Fruit fly (Drosophila melanogaster): ENCODE results near the gene pzg.

DNA sequence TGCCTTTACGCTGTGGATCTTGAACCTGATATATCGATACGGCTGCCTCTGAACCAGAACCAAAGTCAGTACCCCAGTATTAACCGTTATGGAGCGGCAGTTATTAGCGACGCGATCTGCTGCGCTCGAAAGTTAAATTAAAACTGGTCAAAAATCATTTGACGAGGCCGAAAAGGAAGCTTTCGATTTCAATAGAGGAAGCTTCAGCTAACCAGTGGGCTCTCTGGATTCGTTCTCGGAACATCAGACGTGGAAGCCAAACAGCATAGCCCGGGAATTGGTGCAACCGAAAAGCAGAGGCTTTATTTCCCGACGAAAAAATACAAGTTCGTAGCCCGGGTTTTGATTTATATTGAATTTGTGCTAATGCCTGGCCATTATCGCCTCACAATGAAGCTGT, 6.8 kb downstream of the pzg start, which contains the start of gene Cpr78Ca:
- no peak for TF ChIP-seq kay (GFP tag; ENCODE audit: borderline replicate concordance)
- TF ChIP-seq CG7101 (tag; optimal IDR thresholded peaks at IDR 0.05), result no peak
- TF ChIP-seq ovo (GFP tag; optimal IDR thresholded peaks at IDR 0.05), result no peak
- no peak for TF ChIP-seq toe (GFP tag; optimal IDR thresholded peaks at IDR 0.05)
- no peak for TF ChIP-seq CG12768 (GFP tag; optimal IDR thresholded peaks at IDR 0.05)
- no peak for TF ChIP-seq pad (GFP tag; optimal IDR thresholded peaks at IDR 0.05)
- no peak for TF ChIP-seq cnc (optimal IDR thresholded peaks at IDR 0.05)
- TF ChIP-seq Mnt (GFP tag; optimal IDR thresholded peaks at IDR 0.05), result no peak
- no peak for TF ChIP-seq CG5204 (GFP tag; optimal IDR thresholded peaks at IDR 0.05)
- TF ChIP-seq cic (GFP tag; optimal IDR thresholded peaks at IDR 0.05), result no peak
- TF ChIP-seq CG1620 (GFP tag; optimal IDR thresholded peaks at IDR 0.05), result no peak
- TF ChIP-seq CG14711 (tag; optimal IDR thresholded peaks at IDR 0.05), result no peak
- no peak for TF ChIP-seq Hr96 (GFP tag; optimal IDR thresholded peaks at IDR 0.05)
- no peak for TF ChIP-seq tj (GFP tag; optimal IDR thresholded peaks at IDR 0.05)

All from whole organism, adult.